Fruit fly (Drosophila melanogaster): Measurements from ENCODE around the gene CG4953.

The CG4953 gene

DNA sequence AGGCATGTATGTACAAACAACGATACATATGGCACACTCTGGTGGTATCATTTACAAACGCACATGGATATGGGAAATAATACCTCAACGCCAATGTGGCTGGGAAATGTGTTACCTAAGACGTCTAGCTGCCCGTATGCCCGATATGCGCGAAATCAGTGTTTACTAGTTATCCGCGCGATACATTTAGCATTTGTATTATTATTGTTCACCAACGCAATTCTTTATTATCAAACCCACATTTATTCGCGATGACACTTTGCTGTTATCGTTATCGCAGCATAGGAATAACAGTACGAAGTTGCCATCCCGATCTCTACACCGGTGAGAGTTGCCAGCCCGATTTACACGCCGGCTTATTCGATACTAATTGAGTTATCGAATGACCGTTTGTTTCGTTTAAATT, 19.7 kb upstream of the CG4953 start, which contains the start of gene chico:
Gene chico, minus strand, starts transcription at position 294 of the 406 bp plus-strand sequence.
- TF ChIP-seq cic (GFP tag; optimal IDR thresholded peaks at IDR 0.05): peak; percentile 66
- TF ChIP-seq bab1 (GFP tag; optimal IDR thresholded peaks at IDR 0.05): peak; percentile 44
- TF ChIP-seq tj (GFP tag; optimal IDR thresholded peaks at IDR 0.05): peak; percentile 14
- TF ChIP-seq Clk (GFP tag; optimal IDR thresholded peaks at IDR 0.05): no peak
- peak; percentile 94 for TF ChIP-seq Mnt (GFP tag; optimal IDR thresholded peaks at IDR 0.05)
- no peak for TF ChIP-seq Crg-1 (GFP tag; optimal IDR thresholded peaks at IDR 0.05)
- peak; percentile 32 for TF ChIP-seq CG14711 (tag; optimal IDR thresholded peaks at IDR 0.05)
- peak; percentile 22 for TF ChIP-seq CG1620 (GFP tag; optimal IDR thresholded peaks at IDR 0.05)
- peak; percentile 27 for TF ChIP-seq ovo (GFP tag; optimal IDR thresholded peaks at IDR 0.05)

DNA sequence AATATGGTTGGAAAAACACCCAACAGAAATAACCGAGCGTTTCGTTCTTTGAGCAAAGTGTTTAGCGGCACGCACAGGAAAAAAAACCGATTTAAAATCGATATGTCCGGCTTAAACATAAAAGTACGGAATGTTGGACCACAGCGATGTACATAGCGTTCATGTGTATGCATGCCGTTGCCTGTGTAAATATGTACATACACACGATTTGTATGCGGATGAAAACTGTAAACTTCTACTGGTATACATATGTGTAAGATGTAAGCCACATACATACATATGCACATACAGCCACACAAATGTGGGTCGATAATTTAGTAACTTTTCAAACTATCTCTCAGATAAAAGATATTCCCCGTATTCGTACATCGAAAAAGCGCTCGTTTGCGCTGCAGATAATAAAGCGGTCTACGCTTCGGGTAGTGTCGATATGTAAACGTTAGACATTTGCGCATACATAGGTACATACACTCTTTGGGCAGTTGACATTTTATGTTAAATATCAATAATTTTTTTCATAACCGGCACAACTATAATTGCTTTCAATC, 16.8 kb upstream of the CG4953 start:
- TF ChIP-seq cic (GFP tag; optimal IDR thresholded peaks at IDR 0.05) (peak; percentile 60), CG5204 (GFP tag; optimal IDR thresholded peaks at IDR 0.05) (no peak), bab1 (GFP tag; optimal IDR thresholded peaks at IDR 0.05) (no peak), CG7101 (tag; optimal IDR thresholded peaks at IDR 0.05) (peak; percentile 6), CG7045 (GFP tag; optimal IDR thresholded peaks at IDR 0.05) (peak; percentile 7), pad (GFP tag; optimal IDR thresholded peaks at IDR 0.05) (no peak), Mnt (GFP tag; optimal IDR thresholded peaks at IDR 0.05) (peak; percentile 22), CG12768 (GFP tag; optimal IDR thresholded peaks at IDR 0.05) (no peak), Clk (GFP tag; optimal IDR thresholded peaks at IDR 0.05) (no peak), Hr96 (GFP tag; optimal IDR thresholded peaks at IDR 0.05) (no peak), ovo (GFP tag; optimal IDR thresholded peaks at IDR 0.05) (no peak), CG1620 (GFP tag; optimal IDR thresholded peaks at IDR 0.05) (no peak), Crg-1 (GFP tag; optimal IDR thresholded peaks at IDR 0.05) (peak; percentile 41), tj (GFP tag; optimal IDR thresholded peaks at IDR 0.05) (no peak), CG14711 (tag; optimal IDR thresholded peaks at IDR 0.05) (no peak), cnc (optimal IDR thresholded peaks at IDR 0.05) (no peak), CG33017 (tag; optimal IDR thresholded peaks at IDR 0.05) (no peak), toe (GFP tag; optimal IDR thresholded peaks at IDR 0.05) (no peak), CG11617 (GFP tag; optimal IDR thresholded peaks at IDR 0.05) (no peak), kay (GFP tag; ENCODE audit: borderline replicate concordance) (peak; percentile 28)

DNA sequence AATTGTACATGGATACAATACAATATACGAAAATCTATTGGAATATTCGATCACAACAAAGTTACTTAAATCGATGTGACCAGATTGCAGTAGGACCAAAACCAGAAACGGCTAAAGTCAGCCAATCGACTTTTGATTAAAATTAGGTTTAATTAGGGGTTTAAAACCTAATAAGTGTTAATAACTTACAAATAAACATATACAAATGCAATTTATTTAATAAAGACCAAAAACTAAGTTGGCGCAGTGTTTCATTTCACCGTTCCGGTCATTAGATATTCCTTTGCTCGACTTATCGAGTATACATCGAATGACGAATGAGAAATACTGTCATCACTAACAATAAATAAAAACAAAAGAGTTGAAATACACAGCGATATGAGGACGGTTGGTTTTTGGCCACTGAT, 16.1 kb upstream of the CG4953 start, which contains the start of the genes bsk and CG31717:
Gene bsk, minus strand, starts transcription at position 61 of the 407 bp plus-strand sequence.
Gene CG31717, plus strand, starts transcription at position 297 of the 407 bp plus-strand sequence.
- TF ChIP-seq CG7101 (tag; optimal IDR thresholded peaks at IDR 0.05): no peak
- TF ChIP-seq kay (GFP tag; ENCODE audit: borderline replicate concordance): peak; percentile 98
- TF ChIP-seq cic (GFP tag; optimal IDR thresholded peaks at IDR 0.05): peak; percentile 38
- TF ChIP-seq bab1 (GFP tag; optimal IDR thresholded peaks at IDR 0.05): peak; percentile 51
- TF ChIP-seq CG33017 (tag; optimal IDR thresholded peaks at IDR 0.05): no peak
- peak; percentile 25 for TF ChIP-seq CG14711 (tag; optimal IDR thresholded peaks at IDR 0.05)
- peak; percentile 30 for TF ChIP-seq Mnt (GFP tag; optimal IDR thresholded peaks at IDR 0.05)

DNA sequence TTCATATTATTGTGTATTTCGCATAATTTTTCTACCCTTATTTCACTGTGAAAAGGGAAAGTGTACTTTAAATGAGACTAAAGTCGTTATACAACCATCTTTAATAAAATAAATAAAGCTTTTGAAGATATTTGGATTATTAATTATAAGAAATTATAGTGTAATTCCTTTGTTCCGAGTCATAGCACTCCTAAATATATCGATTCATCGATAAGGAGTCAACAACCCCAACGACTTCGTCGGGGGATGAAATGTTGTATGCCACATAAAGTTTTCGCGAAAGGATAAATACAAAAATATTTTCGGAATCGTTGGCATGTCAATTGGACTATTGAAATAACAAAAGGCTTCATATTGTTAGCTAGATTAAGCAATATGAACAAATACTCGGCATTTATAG, 14.9 kb upstream of the CG4953 start, which contains the start of gene Ror:
Gene Ror, plus strand, starts transcription at position 252 of the 400 bp plus-strand sequence.
- TF ChIP-seq Crg-1 (GFP tag; optimal IDR thresholded peaks at IDR 0.05): no peak
- TF ChIP-seq CG12768 (GFP tag; optimal IDR thresholded peaks at IDR 0.05): no peak
- no peak for TF ChIP-seq toe (GFP tag; optimal IDR thresholded peaks at IDR 0.05)
- TF ChIP-seq CG7101 (tag; optimal IDR thresholded peaks at IDR 0.05): no peak
- TF ChIP-seq CG11617 (GFP tag; optimal IDR thresholded peaks at IDR 0.05): no peak
- no peak for TF ChIP-seq CG1620 (GFP tag; optimal IDR thresholded peaks at IDR 0.05)
- TF ChIP-seq Clk (GFP tag; optimal IDR thresholded peaks at IDR 0.05): no peak
- no peak for TF ChIP-seq Hr96 (GFP tag; optimal IDR thresholded peaks at IDR 0.05)
- TF ChIP-seq CG14711 (tag; optimal IDR thresholded peaks at IDR 0.05): no peak
- no peak for TF ChIP-seq cnc (optimal IDR thresholded peaks at IDR 0.05)
- TF ChIP-seq cic (GFP tag; optimal IDR thresholded peaks at IDR 0.05): no peak
- TF ChIP-seq ovo (GFP tag; optimal IDR thresholded peaks at IDR 0.05): no peak
- TF ChIP-seq CG33017 (tag; optimal IDR thresholded peaks at IDR 0.05): no peak
- no peak for TF ChIP-seq tj (GFP tag; optimal IDR thresholded peaks at IDR 0.05)
- TF ChIP-seq pad (GFP tag; optimal IDR thresholded peaks at IDR 0.05): no peak

DNA sequence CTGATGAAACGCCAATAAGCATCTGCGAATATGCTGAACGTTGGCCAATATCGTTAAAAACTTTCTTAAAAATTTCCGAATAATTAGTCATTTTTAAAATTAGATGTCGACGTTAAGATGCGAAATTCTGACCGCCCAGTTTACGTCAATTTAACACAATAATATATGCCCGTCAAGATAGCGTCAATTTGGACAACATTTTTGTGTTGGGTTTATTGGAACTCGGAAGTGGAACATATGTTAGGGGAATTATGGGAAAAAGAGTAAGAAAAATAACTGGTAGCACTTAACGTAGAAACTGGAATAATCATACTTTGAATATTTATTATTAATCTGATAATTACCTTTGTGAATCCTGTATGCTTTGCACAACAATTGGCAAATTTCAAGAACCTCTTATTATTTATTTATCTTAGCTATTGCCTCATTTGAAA, 10.8 kb upstream of the CG4953 start, which contains the start of gene CG5676:
Gene CG5676, minus strand, starts transcription at position 167 of the 434 bp plus-strand sequence.
- TF ChIP-seq cnc (optimal IDR thresholded peaks at IDR 0.05) (no peak), kay (GFP tag; ENCODE audit: borderline replicate concordance) (peak; percentile 92), bab1 (GFP tag; optimal IDR thresholded peaks at IDR 0.05) (peak; percentile 51), toe (GFP tag; optimal IDR thresholded peaks at IDR 0.05) (no peak)

DNA sequence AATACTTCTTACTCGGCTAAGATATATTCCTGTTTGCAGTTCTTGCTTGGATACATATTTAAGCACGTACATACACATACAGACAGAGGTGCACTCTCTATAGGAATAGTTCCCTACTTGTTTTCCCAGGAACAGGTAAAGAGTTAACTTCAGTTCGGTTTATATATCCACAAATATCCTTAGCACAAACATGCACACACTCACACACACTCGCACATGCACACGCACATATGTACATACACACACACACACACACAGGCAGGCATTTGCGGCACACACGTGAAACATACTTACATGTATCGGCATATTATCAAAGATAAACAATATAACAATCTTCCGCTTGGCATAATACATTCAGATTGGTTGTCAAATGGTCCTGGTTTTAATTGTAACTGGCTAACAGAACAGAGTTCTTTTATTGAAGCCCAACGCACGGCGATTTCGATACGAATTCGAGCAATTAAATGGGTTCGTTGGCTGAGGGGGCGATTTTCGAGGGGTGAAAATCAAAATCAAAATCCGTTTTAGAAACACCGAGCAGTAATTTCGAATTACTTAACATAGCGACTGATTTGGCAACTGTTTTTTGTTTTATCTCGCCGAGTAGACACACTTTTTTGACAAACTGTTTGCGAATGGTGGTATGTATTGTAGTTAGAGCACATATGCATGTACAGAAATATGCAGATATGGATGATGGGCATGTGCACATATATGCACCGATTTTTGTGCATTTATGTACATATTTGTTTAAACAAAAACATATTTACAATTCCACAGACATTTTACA, 6.3 kb upstream of the CG4953 start:
- no peak for TF ChIP-seq pad (GFP tag; optimal IDR thresholded peaks at IDR 0.05)
- no peak for TF ChIP-seq Crg-1 (GFP tag; optimal IDR thresholded peaks at IDR 0.05)
- no peak for TF ChIP-seq CG11617 (GFP tag; optimal IDR thresholded peaks at IDR 0.05)
- TF ChIP-seq cic (GFP tag; optimal IDR thresholded peaks at IDR 0.05): no peak
- TF ChIP-seq CG33017 (tag; optimal IDR thresholded peaks at IDR 0.05): no peak
- no peak for TF ChIP-seq CG12768 (GFP tag; optimal IDR thresholded peaks at IDR 0.05)
- no peak for TF ChIP-seq CG1620 (GFP tag; optimal IDR thresholded peaks at IDR 0.05)
- no peak for TF ChIP-seq Hr96 (GFP tag; optimal IDR thresholded peaks at IDR 0.05)
- no peak for TF ChIP-seq Mnt (GFP tag; optimal IDR thresholded peaks at IDR 0.05)
- TF ChIP-seq CG7045 (GFP tag; optimal IDR thresholded peaks at IDR 0.05): no peak

Measured in whole organism, adult.